Fruit fly (Drosophila melanogaster) whole organism, embryonic: ENCODE results near the gene yps.

Experiments used
- Atf3 ChIP-seq: fragments of 200-800 bp; sonication (Bioruptor generic); optimal IDR thresholded peaks from 3 replicates; lab custom pipeline; 2016; ENCODE audit warnings: missing biosample characterization, missing genetic modification characterization
- CG10366 ChIP-seq: fragments of 200-800 bp; sonication (Bioruptor generic); IDR thresholded peaks from 2 replicates; pipeline ENCODE4 v1.3.6; 2022; ENCODE audit warnings: missing biosample characterization, missing genetic modification characterization
- CG11695 ChIP-seq: fragments of 200-800 bp; sonication (Bioruptor generic); IDR thresholded peaks from 3 replicates; pipeline ENCODE4 v1.3.6; 2022; ENCODE audit warnings: missing biosample characterization, missing genetic modification characterization
- CG13775 ChIP-seq: fragments of 200-800 bp; sonication (Bioruptor generic); optimal IDR thresholded peaks from 3 replicates; lab custom pipeline; 2017; ENCODE audit warnings: missing biosample characterization, mild to moderate bottlenecking, missing genetic modification characterization
- CG14441 ChIP-seq: fragments of 200-800 bp; sonication (Bioruptor generic); IDR thresholded peaks from 2 replicates; pipeline ENCODE4 v1.3.6; 2022; ENCODE audit warnings: missing biosample characterization, missing genetic modification characterization
- CG1603 ChIP-seq: fragments of 200-800 bp; sonication (Bioruptor generic); optimal IDR thresholded peaks from 2 replicates; lab custom pipeline; 2019; ENCODE audit warnings: missing biosample characterization, mild to moderate bottlenecking, missing genetic modification characterization, moderate library complexity
- CG16863 ChIP-seq: fragments of 200-800 bp; sonication (Bioruptor generic); optimal IDR thresholded peaks from 3 replicates; lab custom pipeline; 2016; ENCODE audit warnings: missing biosample characterization, missing genetic modification characterization
- CG2129 ChIP-seq: fragments of 200-800 bp; sonication (Bioruptor generic); IDR thresholded peaks from 2 replicates; pipeline ENCODE4 v1.3.6; 2022; ENCODE audit warnings: missing biosample characterization, missing genetic modification characterization; ENCODE audit not compliant: partially characterized antibody
- CG30431 ChIP-seq: fragments of 200-800 bp; sonication (Bioruptor generic); optimal IDR thresholded peaks from 2 replicates; lab custom pipeline; 2017; ENCODE audit warnings: missing biosample characterization, missing genetic modification characterization
- CG32772 ChIP-seq: fragments of 200-800 bp; sonication (Bioruptor generic); IDR thresholded peaks from 2 replicates; pipeline ENCODE4 v1.3.6; 2022; ENCODE audit warnings: missing biosample characterization, missing genetic modification characterization
- CG4282 ChIP-seq: fragments of 200-800 bp; sonication (Bioruptor generic); optimal IDR thresholded peaks from 2 replicates; lab custom pipeline; 2016; ENCODE audit warnings: missing biosample characterization, missing genetic modification characterization
- CG5953 ChIP-seq: fragments of 200-800 bp; sonication (Bioruptor generic); IDR thresholded peaks from 2 replicates; pipeline ENCODE4 v1.3.6; 2022; ENCODE audit warnings: missing biosample characterization, missing genetic modification characterization
- CG8290 ChIP-seq, 3 experiments: fragments of 200-800 bp; sonication (Bioruptor generic); optimal IDR thresholded peaks; 2 replicates each; lab custom pipeline; 2016 to 2019; ENCODE audit warnings: missing biosample characterization in 3 of 3, missing genetic modification characterization in 3 of 3, mild to moderate bottlenecking in 2 of 3, moderate library complexity in 1 of 3
- CG8478 ChIP-seq: fragments of >200 bp; optimal IDR thresholded peaks from 2 replicates; lab custom pipeline; 2018
- Dbx ChIP-seq: fragments of 200-800 bp; sonication (Bioruptor generic); IDR thresholded peaks from 3 replicates; pipeline ENCODE4 v1.3.6; 2022; ENCODE audit warnings: missing biosample characterization, missing genetic modification characterization
- Deaf1 ChIP-seq: fragments of 200-800 bp; optimal IDR thresholded peaks from 3 replicates; lab custom pipeline; 2019; ENCODE audit warnings: missing biosample characterization, mild to moderate bottlenecking, missing genetic modification characterization, moderate library complexity
- Dref ChIP-seq: fragments of 200-800 bp; sonication (Bioruptor generic); IDR thresholded peaks from 2 replicates; pipeline ENCODE4 v1.3.6; 2022; ENCODE audit warnings: missing biosample characterization, missing genetic modification characterization
- Ets97D ChIP-seq: fragments of 200-800 bp; sonication (Bioruptor generic); optimal IDR thresholded peaks from 3 replicates; lab custom pipeline; 2016; ENCODE audit warnings: missing biosample characterization, missing genetic modification characterization
- GATAe ChIP-seq: fragments of 200-800 bp; sonication (Bioruptor generic); conservative IDR thresholded peaks from 2 replicates; pipeline ENCODE4 v1.3.6; 2022; ENCODE audit warnings: missing biosample characterization, missing genetic modification characterization
- H2.0 ChIP-seq: fragments of 200-800 bp; sonication (Bioruptor generic); IDR thresholded peaks from 2 replicates; pipeline ENCODE4 v1.3.6; 2022; ENCODE audit warnings: missing biosample characterization, missing genetic modification characterization
- HLH3B ChIP-seq: fragments of 200-800 bp; sonication (Bioruptor generic); IDR thresholded peaks from 2 replicates; pipeline ENCODE4 v1.3.6; 2022; ENCODE audit warnings: missing biosample characterization, missing genetic modification characterization
- Jarid2 ChIP-seq: fragments of 200-800 bp; sonication (Bioruptor generic); optimal IDR thresholded peaks from 3 replicates; lab custom pipeline; 2017; ENCODE audit warnings: mild to moderate bottlenecking, missing biosample characterization, missing genetic modification reagents, missing genetic modification characterization
- Lpt ChIP-seq: fragments of >200 bp; optimal IDR thresholded peaks from 2 replicates; lab custom pipeline; 2018; ENCODE audit warnings: missing biosample characterization, missing genetic modification characterization
- Max ChIP-seq: fragments of 200-800 bp; sonication (Bioruptor generic); optimal IDR thresholded peaks from 2 replicates; lab custom pipeline; 2016; ENCODE audit warnings: missing biosample characterization, mild to moderate bottlenecking, missing genetic modification characterization
- Rx ChIP-seq: fragments of 200-800 bp; sonication (Bioruptor generic); IDR thresholded peaks from 2 replicates; pipeline ENCODE4 v1.3.6; 2022; ENCODE audit warnings: missing biosample characterization, missing genetic modification characterization
- Sox102F ChIP-seq: fragments of 200-800 bp; sonication (Bioruptor generic); optimal IDR thresholded peaks from 2 replicates; lab custom pipeline; 2018; ENCODE audit warnings: missing biosample characterization, mild to moderate bottlenecking, missing genetic modification characterization, moderate library complexity
- Spps ChIP-seq: fragments of 200-800 bp; sonication (Bioruptor generic); optimal IDR thresholded peaks from 2 replicates; lab custom pipeline; 2018; ENCODE audit warnings: missing biosample characterization, mild to moderate bottlenecking, missing genetic modification characterization
- Trl ChIP-seq, 3 experiments: fragments of >200 bp in 2 of 3; fragments of 200-800 bp in 1 of 3; sonication (Bioruptor generic) in 1 of 3; optimal IDR thresholded peaks; 2 replicates in 1 of 3; 3 replicates in 2 of 3; lab custom pipeline; 2016 to 2017; ENCODE audit warnings: missing biosample characterization in 1 of 3, missing genetic modification characterization in 1 of 3
- Xbp1 ChIP-seq: fragments of 200-800 bp; sonication (Bioruptor generic); optimal IDR thresholded peaks from 3 replicates; lab custom pipeline; 2016; ENCODE audit warnings: missing biosample characterization, mild to moderate bottlenecking, missing genetic modification characterization
- Xrp1 ChIP-seq: fragments of 200-800 bp; sonication (Bioruptor generic); IDR thresholded peaks from 2 replicates; pipeline ENCODE4 v1.3.6; 2022; ENCODE audit warnings: missing biosample characterization, missing genetic modification characterization
- al ChIP-seq: fragments of 200-800 bp; sonication (Bioruptor generic); IDR thresholded peaks from 2 replicates; pipeline ENCODE4 v1.3.6; 2022; ENCODE audit warnings: missing biosample characterization, missing genetic modification characterization
- bigmax ChIP-seq: fragments of 200-800 bp; sonication (Bioruptor generic); optimal IDR thresholded peaks from 2 replicates; lab custom pipeline; 2018; ENCODE audit warnings: missing biosample characterization, mild to moderate bottlenecking, missing genetic modification characterization
- ci ChIP-seq: fragments of 200-800 bp; sonication (Bioruptor generic); IDR thresholded peaks from 3 replicates; pipeline ENCODE4 v1.3.6; 2022; ENCODE audit warnings: missing biosample characterization, missing genetic modification characterization
- crp ChIP-seq, 2 experiments: fragments of 200-800 bp; sonication (Bioruptor generic); optimal IDR thresholded peaks; 2 replicates in 1 of 2; 3 replicates in 1 of 2; lab custom pipeline; 2017; ENCODE audit warnings: missing biosample characterization in 2 of 2, missing genetic modification characterization in 2 of 2, mild to moderate bottlenecking in 1 of 2, moderate library complexity in 1 of 2
- dysf ChIP-seq: fragments of 200-800 bp; sonication (Bioruptor generic); IDR thresholded peaks from 3 replicates; pipeline ENCODE4 v1.3.6; 2022; ENCODE audit warnings: missing biosample characterization, missing genetic modification characterization
- fd102C ChIP-seq: fragments of 200-800 bp; sonication (Bioruptor generic); optimal IDR thresholded peaks from 2 replicates; lab custom pipeline; 2018; ENCODE audit warnings: missing biosample characterization, mild to moderate bottlenecking, missing genetic modification characterization, moderate library complexity
- gem ChIP-seq: fragments of 200-800 bp; sonication (Bioruptor generic); optimal IDR thresholded peaks from 2 replicates; lab custom pipeline; 2019; ENCODE audit warnings: missing biosample characterization, mild to moderate bottlenecking, missing genetic modification characterization, moderate library complexity
- grau ChIP-seq: fragments of 200-800 bp; optimal IDR thresholded peaks from 3 replicates; lab custom pipeline; 2019; ENCODE audit warnings: missing biosample characterization, mild to moderate bottlenecking, missing genetic modification characterization, moderate library complexity
- inv ChIP-seq: fragments of 200-800 bp; sonication (Bioruptor generic); IDR thresholded peaks from 2 replicates; pipeline ENCODE4 v1.3.6; 2022; ENCODE audit warnings: missing biosample characterization, missing genetic modification characterization; ENCODE audit not compliant: partially characterized antibody
- lov ChIP-seq, 2 experiments: fragments of 200-800 bp in 1 of 2; fragments of >200 bp in 1 of 2; sonication (Bioruptor generic) in 1 of 2; IDR thresholded peaks in 1 of 2; optimal IDR thresholded peaks in 1 of 2; 2 replicates in 1 of 2; 3 replicates in 1 of 2; pipeline versions ENCODE4 v1.3.6 to Lab custom; 2017 to 2022; ENCODE audit warnings: missing biosample characterization in 1 of 2, missing genetic modification characterization in 1 of 2
- pb ChIP-seq: fragments of 200-800 bp; sonication (Bioruptor generic); optimal IDR thresholded peaks from 3 replicates; lab custom pipeline; 2016; ENCODE audit warnings: missing biosample characterization, missing genetic modification characterization
- peb ChIP-seq: fragments of 200-800 bp; sonication (Bioruptor generic); IDR thresholded peaks from 2 replicates; pipeline ENCODE4 v1.3.6; 2022; ENCODE audit warnings: missing biosample characterization, missing genetic modification characterization
- ranshi ChIP-seq: fragments of 200-800 bp; sonication (Bioruptor generic); IDR thresholded peaks from 2 replicates; pipeline ENCODE4 v1.3.6; 2022; ENCODE audit warnings: missing biosample characterization, missing genetic modification characterization
- row ChIP-seq: fragments of 200-800 bp; sonication (Bioruptor generic); IDR thresholded peaks from 3 replicates; pipeline ENCODE4 v1.3.6; 2022; ENCODE audit warnings: missing biosample characterization, missing genetic modification characterization
- salm ChIP-seq: fragments of 200-800 bp; sonication (Bioruptor generic); optimal IDR thresholded peaks from 2 replicates; lab custom pipeline; 2018; ENCODE audit warnings: missing biosample characterization, mild to moderate bottlenecking, missing genetic modification characterization
- shn ChIP-seq: fragments of 200-800 bp; sonication (Bioruptor generic); optimal IDR thresholded peaks from 3 replicates; lab custom pipeline; 2016; ENCODE audit warnings: missing biosample characterization, missing genetic modification characterization
- sisA ChIP-seq: fragments of 200-800 bp; sonication (Bioruptor generic); IDR thresholded peaks from 2 replicates; pipeline ENCODE4 v1.3.6; 2022; ENCODE audit warnings: missing biosample characterization, missing genetic modification characterization
- slbo ChIP-seq: fragments of 200-800 bp; sonication (Bioruptor generic); IDR thresholded peaks from 2 replicates; pipeline ENCODE4 v1.3.6; 2022; ENCODE audit warnings: missing biosample characterization, missing genetic modification characterization
- ttk ChIP-seq: fragments of 200-800 bp; sonication (Bioruptor generic); IDR thresholded peaks from 2 replicates; pipeline ENCODE4 v2.1.2; 2022; ENCODE audit warnings: missing biosample characterization, missing genetic modification characterization
- vvl ChIP-seq: fragments of 200-800 bp; sonication (Bioruptor generic); IDR thresholded peaks from 2 replicates; pipeline ENCODE4 v1.3.6; 2022; ENCODE audit warnings: missing biosample characterization, missing genetic modification characterization

Gene yps

DNA sequence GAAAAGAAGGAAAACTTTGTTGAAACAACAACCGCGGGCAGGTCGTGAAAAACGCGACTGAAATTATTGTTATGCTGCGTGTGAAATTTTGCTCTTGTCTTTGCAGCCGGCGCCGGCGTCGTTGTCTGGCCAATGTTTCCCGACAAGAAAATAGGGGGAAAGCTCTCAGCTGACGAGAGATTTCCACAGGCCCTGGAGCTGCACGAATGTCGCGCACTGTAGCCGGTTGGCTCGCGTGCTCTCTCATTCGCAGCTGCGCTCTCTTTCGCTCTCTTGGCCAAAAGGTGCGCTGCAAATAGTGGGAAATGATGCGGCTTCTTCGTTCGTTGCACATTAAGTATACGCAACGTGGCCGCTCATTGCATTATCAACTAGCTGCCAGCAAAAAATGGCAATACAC is 38.7 kb upstream of the yps start, which contains the start of gene CG9760 (continued):
- TF ChIP-seq salm, result no peak
- TF ChIP-seq ci (GFP tag; lab: Robert Waterston, UW), result peak; percentile 67
- no peak for TF ChIP-seq CG16863 (GFP tag; lab: Kevin White, UChicago)
- peak; percentile 88 for TF ChIP-seq CG11695 (GFP tag; lab: Robert Waterston, UW)
- TF ChIP-seq peb (GFP tag; lab: Robert Waterston, UW), result peak; percentile 6; the same call in 1 of the 2 replicates
- TF ChIP-seq H2.0 (GFP tag; lab: Robert Waterston, UW), result 0 out of 2 replicates have a peak, but pooled peaks have one; percentile 5
- TF ChIP-seq Deaf1 (tag; lab: Kevin White, UChicago), result peak; percentile 49
- TF ChIP-seq GATAe (GFP tag; lab: Robert Waterston, UW), result no peak
- TF ChIP-seq CG2129 (GFP tag; lab: Robert Waterston, UW), result no peak
- TF ChIP-seq Sox102F (GFP tag; lab: Kevin White, UChicago), result peak; percentile 29
- peak; percentile 44; the same call in 1 of the 2 replicates for TF ChIP-seq CG5953 (GFP tag; lab: Robert Waterston, UW)
- TF ChIP-seq CG14441, result peak; percentile 47
- TF ChIP-seq Max, result no peak
- TF ChIP-seq gem (tag; lab: Kevin White, UChicago), result peak; percentile 21
- no peak for TF ChIP-seq Ets97D (GFP tag; lab: Kevin White, UChicago)
- TF ChIP-seq CG4282 (GFP tag; lab: Kevin White, UChicago), result no peak
- peak; percentile 18 for TF ChIP-seq Xbp1
- TF ChIP-seq HLH3B, result 0 out of 2 replicates have a peak, but pooled peaks have one; percentile 39
- 0 out of 2 replicates have a peak, but pooled peaks have one; percentile 7 for TF ChIP-seq ranshi (GFP tag; lab: Robert Waterston, UW)
- TF ChIP-seq ttk (GFP tag; lab: Robert Waterston, UW), result 0 out of 2 replicates have a peak, but pooled peaks have one; percentile 34
- TF ChIP-seq CG8290 (GFP tag; optimal IDR thresholded peaks at IDR 0.05; lab: Kevin White, UChicago), result no peak
- no peak for TF ChIP-seq CG8290 (tag; optimal IDR thresholded peaks at IDR 0.05; lab: Kevin White, UChicago)
- TF ChIP-seq pb (GFP tag; lab: Kevin White, UChicago), result no peak
- peak; percentile 46 for TF ChIP-seq CG1603 (tag; lab: Kevin White, UChicago)
- no peak for TF ChIP-seq shn (GFP tag; lab: Kevin White, UChicago)
- no peak for TF ChIP-seq bigmax
- TF ChIP-seq lov (optimal IDR thresholded peaks at IDR 0.05; lab: Kevin White, UChicago), result no peak
- 0 out of 3 replicates have a peak, but pooled peaks have one; percentile 35 for TF ChIP-seq lov (GFP tag; IDR thresholded peaks at IDR 0.05; lab: Robert Waterston, UW)
- TF ChIP-seq Dref (GFP tag; lab: Robert Waterston, UW), result no peak
- TF ChIP-seq Jarid2 (GFP tag; lab: Kevin White, UChicago), result no peak
- TF ChIP-seq inv (GFP tag; lab: Robert Waterston, UW), result no peak
- peak; percentile 22; the same call in 1 of the 2 replicates for TF ChIP-seq Xrp1
- TF ChIP-seq Atf3 (GFP tag; lab: Kevin White, UChicago), result no peak
- TF ChIP-seq row (GFP tag; lab: Robert Waterston, UW), result peak; percentile 36; the same call in 1 of the 3 replicates
- no peak for TF ChIP-seq Spps (tag; lab: Kevin White, UChicago)
- peak in 1 of 2 experiments; percentile 53 for TF ChIP-seq crp (GFP tag; optimal IDR thresholded peaks at IDR 0.05; lab: Kevin White, UChicago)
- no peak for TF ChIP-seq al (GFP tag; lab: Robert Waterston, UW)
- no peak for TF ChIP-seq CG13775
- TF ChIP-seq Rx, result 0 out of 2 replicates have a peak, but pooled peaks have one; percentile 22
- no peak for TF ChIP-seq grau
- peak; percentile 5; the same call in 1 of the 2 replicates for TF ChIP-seq sisA (GFP tag; lab: Robert Waterston, UW)
- TF ChIP-seq slbo, result peak; percentile 25; the same call in 1 of the 2 replicates
- no peak for TF ChIP-seq fd102C (GFP tag; lab: Kevin White, UChicago)
- TF ChIP-seq CG10366, result peak; percentile 34
- peak; percentile 31; the same call in 1 of the 2 replicates for TF ChIP-seq vvl (GFP tag; lab: Robert Waterston, UW)
- TF ChIP-seq CG32772 (GFP tag; lab: Robert Waterston, UW), result peak; percentile 26; the same call in 1 of the 2 replicates
- no peak for TF ChIP-seq CG8478
- TF ChIP-seq Lpt (GFP tag; lab: Kevin White, UChicago), result no peak
- peak; percentile 56 to 58 for TF ChIP-seq Trl (optimal IDR thresholded peaks at IDR 0.05; lab: Kevin White, UChicago)
- no peak for TF ChIP-seq Trl (GFP tag; optimal IDR thresholded peaks at IDR 0.05; lab: Kevin White, UChicago)
- no peak for TF ChIP-seq CG30431 (GFP tag; lab: Kevin White, UChicago)
- TF ChIP-seq dysf (GFP tag; lab: Robert Waterston, UW), result peak; percentile 56; the same call in 2 of the 3 replicates
- TF ChIP-seq Dbx (GFP tag; lab: Robert Waterston, UW), result no peak
